Worm (Caenorhabditis elegans): ENCODE measurements around the gene hot-9.
"Not testable (repeated sequence)": the region's sequence is repeated elsewhere in the genome, so short reads cannot be mapped to it uniquely, and the experiment has no call there.

ce11 chrIV:5070593-5070992 lies 25.3 kb upstream of the hot-9 start, which contains the start of gene C02B10.6:
- TF ChIP-seq him-1, dao-5 (tag; optimal IDR thresholded peaks at IDR 0.05): not testable (repeated sequence)
